Fruit fly (Drosophila melanogaster) whole organism, prepupa: ENCODE data around the gene CG7530.

ENCODE experiments used
- CG6163 ChIP-seq: fragments of 200-800 bp; sonication (Bioruptor generic); IDR thresholded peaks from 3 replicates; pipeline ENCODE4 v1.3.6; 2022; ENCODE audit warnings: missing biosample characterization, missing genetic modification characterization
- CG6792 ChIP-seq: fragments of 200-800 bp; sonication (Bioruptor generic); optimal IDR thresholded peaks from 3 replicates; lab custom pipeline; 2016; ENCODE audit warnings: missing biosample characterization, missing genetic modification characterization
- CG6808 ChIP-seq: fragments of 200-800 bp; sonication (Bioruptor generic); optimal IDR thresholded peaks from 3 replicates; lab custom pipeline; 2017; ENCODE audit warnings: missing biosample characterization, missing genetic modification characterization, mild to moderate bottlenecking, moderate library complexity, missing genetic modification reagents
- Eip78C ChIP-seq: fragments of 200-800 bp; sonication (Bioruptor generic); peaks from one replicate; lab custom pipeline; 2016; ENCODE audit warnings: missing biosample characterization, missing genetic modification characterization
- Ets21C ChIP-seq: fragments of 200-800 bp; sonication (Bioruptor generic); optimal IDR thresholded peaks from 3 replicates; lab custom pipeline; 2016; ENCODE audit warnings: missing biosample characterization, missing genetic modification characterization
- Sox102F ChIP-seq: fragments of 200-800 bp; sonication (Bioruptor generic); optimal IDR thresholded peaks from 2 replicates; lab custom pipeline; 2016; ENCODE audit warnings: missing biosample characterization, mild to moderate bottlenecking, missing genetic modification characterization
- pdm3 ChIP-seq: fragments of 200-800 bp; sonication (Bioruptor generic); optimal IDR thresholded peaks from 3 replicates; lab custom pipeline; 2016; ENCODE audit warnings: missing biosample characterization, missing genetic modification characterization
- topi ChIP-seq: fragments of 200-800 bp; sonication (Bioruptor generic); optimal IDR thresholded peaks from 3 replicates; lab custom pipeline; 2016; ENCODE audit warnings: missing biosample characterization, missing genetic modification characterization

DNA sequence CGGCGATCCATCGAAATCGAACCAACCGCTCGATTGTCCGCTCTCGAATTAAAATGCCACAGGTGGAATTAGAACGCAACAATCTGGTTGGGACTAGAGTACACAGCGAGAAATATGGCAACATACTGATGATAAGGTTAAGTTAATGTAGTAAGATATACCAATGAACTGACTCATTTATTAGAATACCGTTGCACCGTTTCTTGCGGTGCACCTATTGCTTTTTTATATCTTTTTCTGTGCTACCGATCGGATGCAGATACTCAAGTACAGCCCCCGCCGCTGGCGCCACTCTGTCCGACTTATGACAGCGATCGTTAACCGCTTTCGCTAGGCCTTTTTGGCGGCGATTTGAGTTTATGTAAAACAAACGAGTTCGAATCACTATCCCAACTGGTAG lies 11.2 kb downstream of the CG7530 start:
- TF ChIP-seq Ets21C (no peak), CG6163 (GFP tag; lab: Robert Waterston, UW) (peak; percentile 78; the same call in 2 of the 3 replicates), Eip78C (GFP tag; lab: Kevin White, UChicago) (peak; percentile 71), CG6792 (no peak), topi (GFP tag; lab: Kevin White, UChicago) (no peak), pdm3 (peak; percentile 39), CG6808 (no peak), Sox102F (GFP tag; lab: Kevin White, UChicago) (no peak)
